Fruit fly (Drosophila melanogaster): Measurements from ENCODE around the gene ATPsynC.
A peak's percentile ranks its signal among the peaks of the same experiment; 100 is the strongest.

ATPsynC gene

dm6 chr3R:31251130-31251770 lies 31.8 kb upstream of the ATPsynC start:
- TF ChIP-seq CrebA (GFP tag; optimal IDR thresholded peaks at IDR 0.05; ENCODE audit: borderline replicate concordance) (no peak), sage (GFP tag; optimal IDR thresholded peaks at IDR 0.05) (no peak), Rel (GFP tag; optimal IDR thresholded peaks at IDR 0.05) (no peak), Rel (tag; optimal IDR thresholded peaks at IDR 0.05) (no peak), dsf (GFP tag; optimal IDR thresholded peaks at IDR 0.05; ENCODE audit: borderline replicate concordance) (no peak), foxo (GFP tag; optimal IDR thresholded peaks at IDR 0.05) (no peak), tai (GFP tag; optimal IDR thresholded peaks at IDR 0.05) (no peak), dl (GFP tag; optimal IDR thresholded peaks at IDR 0.05; ENCODE audit: insufficient read depth in 1 of 2, partially characterized antibody in 2 of 2) (no peak), pan (optimal IDR thresholded peaks at IDR 0.05) (no peak), Hnf4 (GFP tag; optimal IDR thresholded peaks at IDR 0.05) (no peak), jim (GFP tag; optimal IDR thresholded peaks at IDR 0.05) (no peak), rgr (GFP tag; optimal IDR thresholded peaks at IDR 0.05) (no peak), Dfd (GFP tag; optimal IDR thresholded peaks at IDR 0.05) (no peak), Jra (GFP tag; optimal IDR thresholded peaks at IDR 0.05) (no peak), Abd-B (GFP tag; optimal IDR thresholded peaks at IDR 0.05) (no peak), usp (GFP tag; optimal IDR thresholded peaks at IDR 0.05) (no peak)

dm6 chr3R:31250426-31251034 lies 31.1 kb upstream of the ATPsynC start:
- no peak for TF ChIP-seq lola (GFP tag; optimal IDR thresholded peaks at IDR 0.05)
- TF ChIP-seq N (GFP tag; optimal IDR thresholded peaks at IDR 0.05) = no peak
- no peak for TF ChIP-seq Dif (GFP tag; optimal IDR thresholded peaks at IDR 0.05; ENCODE audit: partially characterized antibody)
- TF ChIP-seq dmrt93B (GFP tag; optimal IDR thresholded peaks at IDR 0.05) = no peak
- no peak for TF ChIP-seq OdsH (GFP tag; optimal IDR thresholded peaks at IDR 0.05)
- no peak for TF ChIP-seq rgr (GFP tag; optimal IDR thresholded peaks at IDR 0.05)
- TF ChIP-seq Myc (optimal IDR thresholded peaks at IDR 0.05) = no peak
- TF ChIP-seq jim (GFP tag; optimal IDR thresholded peaks at IDR 0.05) = no peak
- no peak for TF ChIP-seq CG9705 (GFP tag; optimal IDR thresholded peaks at IDR 0.05)

dm6 chr3R:31248245-31248644 lies 28.8 kb upstream of the ATPsynC start:
- TF ChIP-seq CrebA (GFP tag; optimal IDR thresholded peaks at IDR 0.05; ENCODE audit: borderline replicate concordance) (no peak), lola (GFP tag; optimal IDR thresholded peaks at IDR 0.05) (no peak), brk (GFP tag; optimal IDR thresholded peaks at IDR 0.05) (no peak), pan (optimal IDR thresholded peaks at IDR 0.05) (no peak), woc (GFP tag; optimal IDR thresholded peaks at IDR 0.05) (no peak), CG9705 (GFP tag; optimal IDR thresholded peaks at IDR 0.05) (no peak), Sp1 (GFP tag; optimal IDR thresholded peaks at IDR 0.05) (no peak), Abd-B (GFP tag; optimal IDR thresholded peaks at IDR 0.05) (no peak), psq (GFP tag; optimal IDR thresholded peaks at IDR 0.05) (no peak), Dif (GFP tag; optimal IDR thresholded peaks at IDR 0.05; ENCODE audit: partially characterized antibody) (no peak), rgr (GFP tag; optimal IDR thresholded peaks at IDR 0.05) (no peak), fru (GFP tag; optimal IDR thresholded peaks at IDR 0.05) (no peak)

dm6 chr3R:31247281-31247995 lies 28.0 kb upstream of the ATPsynC start:
- TF ChIP-seq h (GFP tag; optimal IDR thresholded peaks at IDR 0.05) (peak; percentile 13), sv (GFP tag; optimal IDR thresholded peaks at IDR 0.05) (peak; percentile 21), psq (GFP tag; optimal IDR thresholded peaks at IDR 0.05) (no peak), OdsH (GFP tag; optimal IDR thresholded peaks at IDR 0.05) (no peak), rgr (GFP tag; optimal IDR thresholded peaks at IDR 0.05) (no peak), tai (GFP tag; optimal IDR thresholded peaks at IDR 0.05) (no peak), HLH106 (tag; optimal IDR thresholded peaks at IDR 0.05) (peak; percentile 29), ey (GFP tag; optimal IDR thresholded peaks at IDR 0.05) (no peak), Sp1 (GFP tag; optimal IDR thresholded peaks at IDR 0.05) (no peak), Rel (GFP tag; optimal IDR thresholded peaks at IDR 0.05) (no peak), Rel (tag; optimal IDR thresholded peaks at IDR 0.05) (no peak), lola (GFP tag; optimal IDR thresholded peaks at IDR 0.05) (no peak), Myc (optimal IDR thresholded peaks at IDR 0.05) (no peak), fru (GFP tag; optimal IDR thresholded peaks at IDR 0.05) (peak; percentile 37), foxo (GFP tag; optimal IDR thresholded peaks at IDR 0.05) (peak in 1 of 2 experiments; percentile 15)

Data from whole organism, wandering third instar larva.